Fruit fly (Drosophila melanogaster): ENCODE results near the gene drn.

drn gene

DNA sequence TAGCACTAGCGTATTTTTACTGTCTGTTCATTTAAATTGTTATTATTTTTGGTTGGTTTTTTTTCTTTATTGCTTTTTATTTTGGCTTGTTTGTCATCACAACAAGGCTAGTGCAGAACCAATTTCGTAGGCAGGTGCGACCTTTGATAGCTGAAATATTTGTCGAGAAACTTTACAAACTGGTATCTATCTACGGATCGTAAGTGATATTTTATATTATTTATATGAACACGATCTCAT is at the start of gene drn:
Gene drn (plus strand): TSS at position 141 of the 240 bp plus-strand sequence.
- no peak for TF ChIP-seq h (GFP tag; optimal IDR thresholded peaks at IDR 0.05)
- TF ChIP-seq brk (GFP tag; optimal IDR thresholded peaks at IDR 0.05), result no peak
- no peak for TF ChIP-seq GATAd (GFP tag; optimal IDR thresholded peaks at IDR 0.05)

DNA sequence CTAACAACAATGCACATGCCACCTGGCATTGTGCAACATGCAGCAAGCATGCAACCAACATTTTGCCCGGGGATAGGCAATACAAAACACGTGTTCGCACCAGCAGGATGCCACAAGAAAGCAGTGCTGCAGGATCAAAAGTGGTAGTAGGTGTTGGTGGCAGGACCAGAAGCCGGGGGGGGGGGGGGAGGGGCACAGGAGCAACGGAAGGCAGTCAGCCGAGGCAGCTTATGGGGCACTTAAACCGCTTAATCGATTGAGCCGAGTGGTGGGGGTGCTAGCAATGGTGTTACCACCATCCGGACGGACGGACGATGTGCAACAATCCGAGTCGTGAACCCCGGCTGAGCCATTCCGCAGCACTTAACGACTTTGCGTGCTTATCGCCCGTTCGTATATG is 42.9 kb upstream of the drn start:
- TF ChIP-seq Dfd (GFP tag; optimal IDR thresholded peaks at IDR 0.05) (peak; percentile 86), CG32264 (GFP tag; optimal IDR thresholded peaks at IDR 0.05) (no peak)

- TF ChIP-seq Vsx2 (GFP tag; optimal IDR thresholded peaks at IDR 0.05; ENCODE audit: partially characterized antibody) (no peak), Jra (GFP tag; optimal IDR thresholded peaks at IDR 0.05) (no peak), sage (GFP tag; optimal IDR thresholded peaks at IDR 0.05) (no peak), OdsH (GFP tag; optimal IDR thresholded peaks at IDR 0.05) (no peak), dmrt93B (GFP tag; optimal IDR thresholded peaks at IDR 0.05) (no peak), Hr83 (GFP tag; optimal IDR thresholded peaks at IDR 0.05; ENCODE audit: poor library complexity, severe bottlenecking) (no peak), jim (GFP tag; optimal IDR thresholded peaks at IDR 0.05) (no peak), Hnf4 (GFP tag; optimal IDR thresholded peaks at IDR 0.05) (no peak), br (GFP tag; optimal IDR thresholded peaks at IDR 0.05) (no peak), Hr78 (GFP tag; optimal IDR thresholded peaks at IDR 0.05) (no peak)
Observed at dm6 chr3R:9321470-9321869, 18.5 kb upstream of the drn start, which contains the start of gene HP1e. Gene HP1e, plus strand, starts transcription at chr3R:9321770.

dm6 chr3R:9328411-9328810 is 11.6 kb upstream of the drn start, which contains the start of gene CG8861:
Gene CG8861, minus strand, starts transcription at chr3R:9328511.
- TF ChIP-seq dsf (GFP tag; optimal IDR thresholded peaks at IDR 0.05; ENCODE audit: borderline replicate concordance) (no peak), sage (GFP tag; optimal IDR thresholded peaks at IDR 0.05) (no peak), GATAd (GFP tag; optimal IDR thresholded peaks at IDR 0.05) (no peak), OdsH (GFP tag; optimal IDR thresholded peaks at IDR 0.05) (no peak), foxo (GFP tag; optimal IDR thresholded peaks at IDR 0.05) (no peak)

dm6 chr3R:9328812-9329211 is 11.2 kb upstream of the drn start:
- peak; percentile 91 for TF ChIP-seq Myc (optimal IDR thresholded peaks at IDR 0.05)
- TF ChIP-seq tai (GFP tag; optimal IDR thresholded peaks at IDR 0.05), result peak; percentile 25
- no peak for TF ChIP-seq CrebA (GFP tag; optimal IDR thresholded peaks at IDR 0.05; ENCODE audit: borderline replicate concordance)

DNA sequence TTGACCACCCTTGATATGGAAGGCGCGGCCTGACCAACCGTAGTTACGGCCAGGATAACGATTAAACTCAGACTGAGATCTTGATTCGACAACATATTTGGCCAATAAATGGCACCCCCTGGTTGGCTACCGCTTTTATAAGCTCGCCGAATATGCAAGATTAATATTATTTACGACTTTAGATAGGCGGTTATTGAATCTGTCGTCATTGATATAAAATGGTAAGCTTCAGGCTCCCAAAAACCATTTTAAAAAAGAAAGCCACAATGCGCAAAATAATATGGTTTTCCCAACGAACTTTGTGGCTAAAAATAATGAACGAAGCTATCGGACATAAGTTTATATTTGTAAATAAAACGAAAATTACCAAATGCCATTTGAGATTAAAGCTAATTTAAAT is 9.8 kb upstream of the drn start, which contains the start of gene CG12951:
Gene CG12951 (minus strand): TSS at position 101 of the 400 bp plus-strand sequence.
- TF ChIP-seq Vsx2 (GFP tag; optimal IDR thresholded peaks at IDR 0.05; ENCODE audit: partially characterized antibody) (no peak), GATAd (GFP tag; optimal IDR thresholded peaks at IDR 0.05) (no peak), CrebA (GFP tag; optimal IDR thresholded peaks at IDR 0.05; ENCODE audit: borderline replicate concordance) (no peak)

DNA sequence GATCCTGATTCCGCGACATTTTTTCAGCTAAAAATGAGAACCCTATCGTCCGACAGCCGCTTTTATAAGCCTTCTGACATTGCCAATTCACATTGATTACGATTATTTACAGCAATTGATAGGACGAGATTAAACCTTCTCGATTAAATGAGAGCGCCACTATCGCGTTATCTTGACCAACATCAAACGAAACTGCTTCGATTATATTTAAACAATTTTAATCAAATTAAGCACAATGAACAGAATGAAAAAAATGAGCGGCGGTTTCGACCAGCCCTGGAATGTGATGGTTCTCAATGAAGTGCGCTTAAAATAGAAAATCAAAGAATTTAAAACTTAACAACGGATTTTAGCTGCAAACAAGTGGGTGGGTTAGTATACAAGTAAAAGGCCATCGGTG is 8.2 kb upstream of the drn start, which contains the start of gene CG16749:
Gene CG16749 (minus strand): TSS at position 25 of the 400 bp plus-strand sequence.
- TF ChIP-seq Jra (GFP tag; optimal IDR thresholded peaks at IDR 0.05) (no peak), br (GFP tag; optimal IDR thresholded peaks at IDR 0.05) (no peak), CG9705 (GFP tag; optimal IDR thresholded peaks at IDR 0.05) (no peak), Dif (GFP tag; optimal IDR thresholded peaks at IDR 0.05; ENCODE audit: partially characterized antibody) (no peak), usp (GFP tag; optimal IDR thresholded peaks at IDR 0.05) (no peak), jim (GFP tag; optimal IDR thresholded peaks at IDR 0.05) (no peak), pan (optimal IDR thresholded peaks at IDR 0.05) (no peak), GATAd (GFP tag; optimal IDR thresholded peaks at IDR 0.05) (no peak), Myc (optimal IDR thresholded peaks at IDR 0.05) (no peak), sage (GFP tag; optimal IDR thresholded peaks at IDR 0.05) (no peak), psq (GFP tag; optimal IDR thresholded peaks at IDR 0.05) (no peak), foxo (GFP tag; optimal IDR thresholded peaks at IDR 0.05) (no peak), brk (GFP tag; optimal IDR thresholded peaks at IDR 0.05) (no peak), sv (GFP tag; optimal IDR thresholded peaks at IDR 0.05) (no peak), Abd-B (GFP tag; optimal IDR thresholded peaks at IDR 0.05) (no peak), tai (GFP tag; optimal IDR thresholded peaks at IDR 0.05) (no peak), dl (GFP tag; optimal IDR thresholded peaks at IDR 0.05; ENCODE audit: insufficient read depth in 1 of 2, partially characterized antibody in 2 of 2) (no peak), CG32264 (GFP tag; optimal IDR thresholded peaks at IDR 0.05) (no peak), Hnf4 (GFP tag; optimal IDR thresholded peaks at IDR 0.05) (no peak), h (GFP tag; optimal IDR thresholded peaks at IDR 0.05) (no peak)

Measured in whole organism, wandering third instar larva.